Worm (Caenorhabditis elegans) whole organism, L3 larva: ENCODE measurements around the gene C03H12.1.

Source experiments
- R02D3.7 ChIP-seq: fragments of 150-350 bp; optimal IDR thresholded peaks from 2 replicates; lab custom pipeline; 2014; ENCODE audit warnings: missing biosample characterization, missing genetic modification characterization
- ZK546.5 ChIP-seq: sonication (generic microtip); optimal IDR thresholded peaks from 2 replicates; lab custom pipeline; 2017; ENCODE audit warnings: missing biosample characterization, missing genetic modification characterization
- aly-2 ChIP-seq: fragments of 150-350 bp; optimal IDR thresholded peaks from 2 replicates; lab custom pipeline; 2014; ENCODE audit warnings: missing biosample characterization, missing genetic modification characterization
- ama-1 ChIP-seq: fragments of 150-350 bp; optimal IDR thresholded peaks from 2 replicates; lab custom pipeline; 2018
- ceh-28 ChIP-seq: fragments of 150-350 bp; optimal IDR thresholded peaks from 2 replicates; lab custom pipeline; 2014; ENCODE audit warnings: missing biosample characterization, missing genetic modification reagents, missing genetic modification characterization
- ceh-82 ChIP-seq: fragments of 150-350 bp; optimal IDR thresholded peaks from 2 replicates; lab custom pipeline; 2014; ENCODE audit warnings: missing biosample characterization, missing genetic modification characterization
- ceh-9 ChIP-seq: sonication (generic microtip); optimal IDR thresholded peaks from 2 replicates; lab custom pipeline; 2018; ENCODE audit warnings: missing biosample characterization, missing genetic modification characterization
- egl-27 ChIP-seq: sonication (generic microtip); optimal IDR thresholded peaks from 4 replicates; lab custom pipeline; 2017; ENCODE audit warnings: missing biosample characterization, missing genetic modification reagents, missing genetic modification characterization
- elt-1 ChIP-seq: fragments of 150-350 bp; optimal IDR thresholded peaks from 2 replicates; lab custom pipeline; 2014; ENCODE audit warnings: missing biosample characterization, missing genetic modification characterization
- elt-2 ChIP-seq: sonication (generic microtip); optimal IDR thresholded peaks from 2 replicates; lab custom pipeline; 2016; ENCODE audit warnings: missing genetic modification reagents, mild to moderate bottlenecking, missing genetic modification characterization, missing compliant biosample characterization
- elt-3 ChIP-seq, 3 experiments: fragments of 150-350 bp in 1 of 3; sonication (generic microtip) in 2 of 3; optimal IDR thresholded peaks; 2 replicates in 2 of 3; 4 replicates in 1 of 3; lab custom pipeline; 2014 to 2017; ENCODE audit warnings: missing biosample characterization in 3 of 3, missing genetic modification characterization in 3 of 3
- fkh-10 ChIP-seq: sonication (generic microtip); optimal IDR thresholded peaks from 2 replicates; lab custom pipeline; 2017; ENCODE audit warnings: missing biosample characterization, missing genetic modification reagents, missing genetic modification characterization
- fkh-2 ChIP-seq: fragments of 150-350 bp; optimal IDR thresholded peaks from 2 replicates; lab custom pipeline; 2014; ENCODE audit warnings: missing biosample characterization, missing genetic modification reagents, missing genetic modification characterization
- fos-1 ChIP-seq: fragments of 150-350 bp; optimal IDR thresholded peaks from 2 replicates; lab custom pipeline; 2014; ENCODE audit warnings: missing biosample characterization, missing genetic modification characterization
- hmg-11 ChIP-seq: sonication (generic microtip); optimal IDR thresholded peaks from 2 replicates; lab custom pipeline; 2016; ENCODE audit warnings: missing genetic modification characterization, missing compliant biosample characterization
- jun-1 ChIP-seq: fragments of 150-350 bp; optimal IDR thresholded peaks from 2 replicates; lab custom pipeline; 2014; ENCODE audit warnings: missing biosample characterization, missing genetic modification reagents, missing genetic modification characterization
- lin-39 ChIP-seq: fragments of 150-350 bp; optimal IDR thresholded peaks from 2 replicates; lab custom pipeline; 2018; ENCODE audit warnings: missing biosample characterization, missing genetic modification reagents, missing genetic modification characterization
- lsy-12 ChIP-seq: sonication (generic microtip); optimal IDR thresholded peaks from 2 replicates; lab custom pipeline; 2016; ENCODE audit warnings: mild to moderate bottlenecking, missing genetic modification characterization, missing compliant biosample characterization
- nfya-1 ChIP-seq: sonication (generic microtip); optimal IDR thresholded peaks from 2 replicates; lab custom pipeline; 2017; ENCODE audit warnings: missing genetic modification characterization, mild to moderate bottlenecking, missing compliant biosample characterization, antibody characterized with exemption, moderate library complexity; ENCODE audit not compliant: insufficient read depth
- nhr-11 ChIP-seq: fragments of 150-350 bp; optimal IDR thresholded peaks from 2 replicates; lab custom pipeline; 2014; ENCODE audit warnings: missing biosample characterization, missing genetic modification characterization
- nhr-12 ChIP-seq: fragments of 150-350 bp; optimal IDR thresholded peaks from 2 replicates; lab custom pipeline; 2014; ENCODE audit warnings: missing biosample characterization, missing genetic modification characterization
- nhr-237 ChIP-seq: fragments of 150-350 bp; optimal IDR thresholded peaks from 2 replicates; lab custom pipeline; 2014; ENCODE audit warnings: missing biosample characterization, missing genetic modification characterization
- nhr-28 ChIP-seq: fragments of 150-350 bp; optimal IDR thresholded peaks from 2 replicates; lab custom pipeline; 2014; ENCODE audit warnings: missing biosample characterization, missing genetic modification characterization
- nhr-43 ChIP-seq: sonication (generic microtip); optimal IDR thresholded peaks from 2 replicates; lab custom pipeline; 2016; ENCODE audit warnings: mild to moderate bottlenecking, missing genetic modification characterization, missing compliant biosample characterization; ENCODE audit not compliant: poor library complexity, severe bottlenecking
- nhr-67 ChIP-seq: fragments of 150-350 bp; optimal IDR thresholded peaks from 2 replicates; lab custom pipeline; 2014; ENCODE audit warnings: missing biosample characterization, missing genetic modification characterization
- nhr-76 ChIP-seq: fragments of 150-350 bp; sonication (generic microtip); optimal IDR thresholded peaks from 5 replicates; lab custom pipeline; 2014; ENCODE audit warnings: missing biosample characterization, missing genetic modification characterization
- nhr-77 ChIP-seq: fragments of 150-350 bp; optimal IDR thresholded peaks from 2 replicates; lab custom pipeline; 2014; ENCODE audit warnings: missing biosample characterization, missing genetic modification characterization
- pha-4 ChIP-seq: fragments of 150-350 bp; optimal IDR thresholded peaks from 2 replicates; lab custom pipeline; 2014; ENCODE audit warnings: missing biosample characterization, missing genetic modification reagents, missing genetic modification characterization
- pqm-1 ChIP-seq: fragments of 150-350 bp; optimal IDR thresholded peaks from 2 replicates; lab custom pipeline; 2017; ENCODE audit warnings: missing biosample characterization, missing genetic modification characterization, inconsistent platforms
- skn-1 ChIP-seq: fragments of 150-350 bp; optimal IDR thresholded peaks from 2 replicates; lab custom pipeline; 2014; ENCODE audit warnings: missing biosample characterization, missing genetic modification characterization
- snpc-4 ChIP-seq: fragments of 150-350 bp; optimal IDR thresholded peaks from 2 replicates; lab custom pipeline; 2014; ENCODE audit warnings: missing biosample characterization, missing genetic modification characterization
- tbx-2 ChIP-seq: sonication (generic microtip); optimal IDR thresholded peaks from 2 replicates; lab custom pipeline; 2016; ENCODE audit warnings: mild to moderate bottlenecking, missing genetic modification characterization, missing compliant biosample characterization
- unc-62 ChIP-seq: fragments of 150-350 bp; sonication (generic microtip); optimal IDR thresholded peaks from 4 replicates; lab custom pipeline; 2014; ENCODE audit warnings: missing biosample characterization, missing genetic modification reagents, missing genetic modification characterization
- zag-1 ChIP-seq: fragments of 150-350 bp; optimal IDR thresholded peaks from 2 replicates; lab custom pipeline; 2014; ENCODE audit warnings: missing biosample characterization, missing genetic modification characterization
- ztf-11 ChIP-seq: fragments of 150-350 bp; optimal IDR thresholded peaks from 2 replicates; lab custom pipeline; 2014; ENCODE audit warnings: missing biosample characterization, missing genetic modification characterization
- ztf-4 ChIP-seq: fragments of 150-350 bp; optimal IDR thresholded peaks from 2 replicates; lab custom pipeline; 2014; ENCODE audit warnings: missing biosample characterization, missing genetic modification characterization

C03H12.1 gene

DNA sequence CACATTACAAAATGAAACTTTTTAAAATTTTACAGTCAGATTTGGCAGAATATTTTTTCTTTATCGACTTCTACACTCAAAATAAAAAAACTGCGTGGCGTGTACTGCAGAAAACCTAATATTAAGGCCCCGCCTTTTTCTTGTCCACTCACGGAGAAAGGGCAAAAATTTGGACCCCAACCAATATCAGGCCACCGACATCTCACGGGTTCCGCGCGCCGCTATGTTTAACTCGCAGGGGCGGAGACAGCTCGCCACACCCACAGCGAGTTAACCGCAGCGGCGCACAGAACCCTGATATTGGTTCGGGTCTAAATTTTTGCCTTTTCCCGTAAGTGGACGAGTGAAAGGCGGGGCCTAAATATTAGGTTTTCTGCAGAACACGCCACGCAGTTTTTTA lies 25.5 kb upstream of the C03H12.1 start:
- TF ChIP-seq tbx-2 (no peak), snpc-4 (tag; lab: Kevin White, UChicago) (peak; percentile 41), jun-1 (tag; lab: Kevin White, UChicago) (no peak), nhr-77 (tag; lab: Kevin White, UChicago) (no peak)

DNA sequence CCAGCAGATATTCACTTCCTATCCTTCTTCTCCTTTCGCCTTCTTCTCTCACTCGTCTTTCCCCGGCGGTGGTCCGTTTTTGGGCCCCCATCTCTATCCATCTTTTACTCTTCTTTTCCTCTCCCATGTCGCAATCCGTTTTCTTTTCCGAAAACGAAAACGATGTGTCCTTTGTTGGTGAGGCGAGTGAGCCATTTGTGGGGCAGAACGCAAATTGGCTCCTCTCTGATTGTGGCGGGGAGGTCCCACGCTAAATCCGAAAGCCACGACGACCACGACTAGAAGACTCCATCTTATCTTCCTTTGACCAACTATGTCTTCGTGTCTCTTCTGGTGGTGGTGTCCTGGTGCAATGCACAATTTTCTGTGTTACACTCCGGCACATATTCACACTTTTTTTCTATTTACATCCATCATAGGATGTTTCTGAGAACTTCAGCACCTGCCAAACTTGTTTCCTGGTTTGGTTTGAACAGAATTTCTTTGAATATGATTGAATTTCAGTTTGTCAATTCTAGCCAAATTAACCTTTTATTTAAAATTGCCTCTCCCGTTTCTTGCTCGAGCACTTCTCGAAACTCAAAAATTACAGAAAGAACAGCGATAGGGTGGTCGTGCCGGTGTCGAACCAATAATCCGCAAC lies 23.0 kb upstream of the C03H12.1 start, which contains the start of gene pcdr-1:
pcdr-1 (plus strand) TSS at position 593 of the 643 bp plus-strand sequence.
- TF ChIP-seq ama-1 (lab: Kevin White, UChicago) (no peak), fos-1 (tag; lab: Kevin White, UChicago) (no peak), tbx-2 (no peak), fkh-10 (no peak), nfya-1 (tag; lab: Kevin White, UChicago) (peak; percentile 7), nhr-28 (no peak), nhr-67 (no peak)

DNA sequence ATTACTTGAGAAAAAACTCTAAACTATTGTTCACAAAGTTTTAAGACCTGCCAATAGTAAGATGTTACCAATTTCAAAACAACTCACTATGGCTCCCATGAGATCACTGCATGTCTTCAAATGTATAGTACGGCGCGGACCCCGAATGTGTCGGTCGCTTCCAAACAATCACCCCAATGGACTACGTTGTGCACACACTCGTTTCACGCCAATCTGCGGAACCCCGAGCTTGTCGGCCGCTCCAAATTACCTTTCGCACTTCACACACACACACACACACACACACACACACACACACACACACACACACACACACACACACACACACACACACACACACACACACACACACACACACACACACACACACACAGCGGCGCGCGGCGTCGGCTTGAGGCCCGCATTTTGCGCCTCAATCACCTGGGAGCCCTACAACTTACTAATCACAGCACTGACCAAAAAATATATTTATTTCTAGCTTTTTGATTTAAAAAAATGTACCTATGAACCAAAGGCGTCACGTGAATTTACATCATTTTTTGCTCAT lies 21.1 kb upstream of the C03H12.1 start:
- TF ChIP-seq elt-1 (tag; lab: Kevin White, UChicago) (no peak), lin-39 (peak; percentile 9), hmg-11 (tag; lab: Kevin White, UChicago) (no peak), ceh-82 (no peak)
- TF ChIP-seq, all 47 proteins: peak for 1

DNA sequence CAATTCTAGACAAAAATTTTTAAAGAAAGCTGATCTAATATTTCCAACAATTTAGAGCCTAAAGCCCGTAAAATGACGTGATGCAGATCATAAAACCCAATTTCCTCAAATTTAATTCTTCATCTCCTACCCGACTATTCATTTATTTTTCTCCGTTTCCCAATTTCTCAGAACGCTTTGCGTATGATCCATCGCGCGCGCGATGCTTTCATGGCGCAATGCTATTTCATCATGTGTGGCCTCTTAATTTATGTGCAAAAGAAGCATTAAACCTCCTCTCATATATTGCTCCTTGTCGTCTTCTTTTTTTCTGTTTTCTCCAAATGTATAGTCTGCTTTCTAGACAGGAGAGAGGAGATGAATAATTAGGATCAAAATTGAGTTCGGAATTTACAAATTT lies 20.6 kb upstream of the C03H12.1 start:
- no peak for TF ChIP-seq tbx-2
- TF ChIP-seq nhr-76, result no peak
- TF ChIP-seq R02D3.7 (tag; lab: Kevin White, UChicago), result no peak
- no peak for TF ChIP-seq elt-3 (tag; optimal IDR thresholded peaks at IDR 0.05; lab: Kevin White, UChicago)
- no peak for TF ChIP-seq pha-4 (tag; lab: Kevin White, UChicago)
- TF ChIP-seq nhr-237, result no peak
- TF ChIP-seq nhr-43 (tag; lab: Kevin White, UChicago), result no peak
- TF ChIP-seq unc-62 (GFP tag; lab: Kevin White, UChicago), result no peak
- TF ChIP-seq ceh-82, result no peak
- no peak for TF ChIP-seq lsy-12 (tag; lab: Kevin White, UChicago)
- no peak for TF ChIP-seq egl-27 (tag; lab: Kevin White, UChicago)
- no peak for TF ChIP-seq elt-2 (tag; lab: Kevin White, UChicago)
- no peak for TF ChIP-seq ceh-9 (tag; lab: Kevin White, UChicago)

DNA sequence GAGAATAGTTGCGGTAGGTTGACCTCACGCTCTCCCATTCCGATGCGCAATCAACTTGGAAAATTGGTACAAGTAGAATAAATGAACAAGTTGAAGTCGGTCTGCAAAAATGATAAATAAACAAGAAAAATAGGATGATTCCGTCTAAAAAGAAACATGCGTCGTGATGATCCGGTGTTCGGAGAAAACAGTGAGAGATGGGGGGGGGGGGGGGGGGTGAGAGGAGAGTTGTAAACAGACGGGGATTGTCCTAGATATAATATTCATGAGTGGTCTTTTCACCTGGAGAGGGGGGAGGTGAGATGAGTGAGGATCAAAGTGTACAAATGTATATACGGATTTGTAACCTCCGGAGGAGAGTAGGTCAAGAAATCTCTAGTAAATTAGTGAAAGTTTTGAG lies 13.6 kb upstream of the C03H12.1 start, which contains the start of gene F59D12.2:
F59D12.2 (minus strand) TSS at position 101 of the 400 bp plus-strand sequence.
- no peak for TF ChIP-seq ztf-4 (tag; lab: Kevin White, UChicago)
- no peak for TF ChIP-seq fkh-2 (tag; lab: Kevin White, UChicago)
- TF ChIP-seq ceh-82, result no peak
- no peak for TF ChIP-seq nhr-237
- no peak for TF ChIP-seq ZK546.5 (tag; lab: Kevin White, UChicago)
- TF ChIP-seq pqm-1 (tag; lab: Kevin White, UChicago), result no peak
- no peak for TF ChIP-seq hmg-11 (tag; lab: Kevin White, UChicago)
- TF ChIP-seq nhr-12 (tag; lab: Kevin White, UChicago), result no peak
- TF ChIP-seq elt-1 (tag; lab: Kevin White, UChicago), result no peak
- TF ChIP-seq tbx-2, result no peak
- no peak for TF ChIP-seq zag-1 (tag; lab: Kevin White, UChicago)
- TF ChIP-seq ceh-28 (tag; lab: Kevin White, UChicago), result no peak
- TF ChIP-seq nhr-11 (tag; lab: Kevin White, UChicago), result no peak
- no peak for TF ChIP-seq aly-2
- no peak for TF ChIP-seq ceh-9 (tag; lab: Kevin White, UChicago)
- TF ChIP-seq elt-3 (tag; optimal IDR thresholded peaks at IDR 0.05; lab: Kevin White, UChicago), result no peak
- no peak for TF ChIP-seq skn-1 (tag; lab: Kevin White, UChicago)
- no peak for TF ChIP-seq nfya-1 (tag; lab: Kevin White, UChicago)
- TF ChIP-seq fkh-10, result no peak
- no peak for TF ChIP-seq ztf-11 (tag; lab: Kevin White, UChicago)
